Worm (Caenorhabditis elegans) whole organism, young adult: ENCODE data around the gene F25B5.3.

Source experiments
- B0035.1 ChIP-seq: sonication (generic microtip); optimal IDR thresholded peaks from 2 replicates; lab custom pipeline; 2016; ENCODE audit warnings: missing genetic modification characterization, mild to moderate bottlenecking, missing compliant biosample characterization, missing genotype, missing genetic modification reagents
- ama-1 ChIP-seq, 3 experiments: fragments of 150-350 bp in 1 of 3; sonication (generic microtip) in 2 of 3; optimal IDR thresholded peaks; 2 replicates each; lab custom pipeline; 2014 to 2018; ENCODE audit warnings: missing biosample characterization in 2 of 3, missing genetic modification characterization in 2 of 3, missing genetic modification reagents in 2 of 3
- attf-6 ChIP-seq: fragments of 200-800 bp; sonication (Bioruptor generic); IDR thresholded peaks from 2 replicates; pipeline ENCODE4 v1.3.6; 2022; ENCODE audit warnings: missing genetic modification reagents, missing genetic modification characterization, missing compliant biosample characterization
- dpl-1 ChIP-seq: fragments of 150-350 bp; optimal IDR thresholded peaks from 2 replicates; lab custom pipeline; 2014; ENCODE audit warnings: missing biosample characterization, missing genetic modification reagents, missing genetic modification characterization
- pbrm-1 ChIP-seq: fragments of 200-800 bp; sonication (Bioruptor generic); IDR thresholded peaks from 2 replicates; pipeline ENCODE4 v1.3.6; 2022; ENCODE audit warnings: missing genetic modification reagents, missing genetic modification characterization, missing compliant biosample characterization
- snpc-3.4 ChIP-seq: sonication (generic microtip); optimal IDR thresholded peaks from 2 replicates; lab custom pipeline; 2017; ENCODE audit warnings: missing genetic modification characterization, mild to moderate bottlenecking, missing compliant biosample characterization, antibody characterized with exemption, moderate library complexity, missing genotype, missing genetic modification reagents
- unc-130 ChIP-seq: sonication (generic microtip); optimal IDR thresholded peaks from 2 replicates; lab custom pipeline; 2016; ENCODE audit warnings: missing genetic modification reagents, missing genetic modification characterization, missing compliant biosample characterization
- unc-62 ChIP-seq: fragments of 150-350 bp; optimal IDR thresholded peaks from 2 replicates; lab custom pipeline; 2014; ENCODE audit warnings: missing biosample characterization, missing genetic modification reagents, missing genetic modification characterization
- ztf-18 ChIP-seq: sonication (generic microtip); optimal IDR thresholded peaks from 2 replicates; lab custom pipeline; 2016; ENCODE audit warnings: missing genotype, mild to moderate bottlenecking, missing genetic modification characterization, missing compliant biosample characterization

ce11 chrIII:5953913-5954290 is 5.2 kb downstream of the F25B5.3 start:
- no peak for TF ChIP-seq unc-130 (GFP tag; lab: Kevin White, UChicago)
- TF ChIP-seq dpl-1: no peak
- no peak for TF ChIP-seq ztf-18 (tag; lab: Kevin White, UChicago)
- no peak for TF ChIP-seq B0035.1 (tag; lab: Kevin White, UChicago)
- no peak for TF ChIP-seq attf-6 (GFP tag; lab: Robert Waterston, UW)
- TF ChIP-seq pbrm-1 (GFP tag; lab: Robert Waterston, UW): no peak
- no peak for TF ChIP-seq unc-62 (GFP tag; lab: Kevin White, UChicago)
- TF ChIP-seq ama-1 (optimal IDR thresholded peaks at IDR 0.05; lab: Kevin White, UChicago): no peak
- no peak for TF ChIP-seq ama-1 (GFP tag; optimal IDR thresholded peaks at IDR 0.05; lab: Kevin White, UChicago)
- TF ChIP-seq snpc-3.4: no peak
